Worm (Caenorhabditis elegans) whole organism, L3 larva: ENCODE results near the gene K09C4.10.

Experiments used
- ceh-16 ChIP-seq: sonication (generic microtip); optimal IDR thresholded peaks from 2 replicates; lab custom pipeline; 2017; ENCODE audit warnings: missing biosample characterization, missing genetic modification characterization
- ceh-28 ChIP-seq: fragments of 150-350 bp; optimal IDR thresholded peaks from 2 replicates; lab custom pipeline; 2014; ENCODE audit warnings: missing biosample characterization, missing genetic modification reagents, missing genetic modification characterization
- elt-3 ChIP-seq, 3 experiments: fragments of 150-350 bp in 1 of 3; sonication (generic microtip) in 2 of 3; optimal IDR thresholded peaks; 2 replicates in 2 of 3; 4 replicates in 1 of 3; lab custom pipeline; 2014 to 2017; ENCODE audit warnings: missing biosample characterization in 3 of 3, missing genetic modification characterization in 3 of 3
- eor-1 ChIP-seq, 2 experiments: fragments of 150-350 bp; optimal IDR thresholded peaks; 2 replicates each; lab custom pipeline; 2014 to 2018; ENCODE audit warnings: missing biosample characterization in 2 of 2, missing genetic modification characterization in 2 of 2
- fkh-10 ChIP-seq: sonication (generic microtip); optimal IDR thresholded peaks from 2 replicates; lab custom pipeline; 2017; ENCODE audit warnings: missing biosample characterization, missing genetic modification reagents, missing genetic modification characterization
- mdl-1 ChIP-seq: fragments of 150-350 bp; optimal IDR thresholded peaks from 2 replicates; lab custom pipeline; 2014; ENCODE audit warnings: missing biosample characterization, missing genetic modification characterization
- nhr-12 ChIP-seq: fragments of 150-350 bp; optimal IDR thresholded peaks from 2 replicates; lab custom pipeline; 2014; ENCODE audit warnings: missing biosample characterization, missing genetic modification characterization
- nhr-237 ChIP-seq: fragments of 150-350 bp; optimal IDR thresholded peaks from 2 replicates; lab custom pipeline; 2014; ENCODE audit warnings: missing biosample characterization, missing genetic modification characterization
- nhr-25 ChIP-seq: sonication (generic microtip); optimal IDR thresholded peaks from 2 replicates; lab custom pipeline; 2017; ENCODE audit warnings: missing biosample characterization, missing genetic modification characterization
- nhr-76 ChIP-seq: fragments of 150-350 bp; sonication (generic microtip); optimal IDR thresholded peaks from 5 replicates; lab custom pipeline; 2014; ENCODE audit warnings: missing biosample characterization, missing genetic modification characterization
- unc-39 ChIP-seq: sonication (generic microtip); optimal IDR thresholded peaks from 4 replicates; lab custom pipeline; 2017; ENCODE audit warnings: missing biosample characterization, missing genetic modification characterization
- zag-1 ChIP-seq: fragments of 150-350 bp; optimal IDR thresholded peaks from 2 replicates; lab custom pipeline; 2014; ENCODE audit warnings: missing biosample characterization, missing genetic modification characterization
- ztf-11 ChIP-seq: fragments of 150-350 bp; optimal IDR thresholded peaks from 2 replicates; lab custom pipeline; 2014; ENCODE audit warnings: missing biosample characterization, missing genetic modification characterization

- TF ChIP-seq fkh-10 (GFP tag; lab: Kevin White, UChicago) (no peak), mdl-1 (tag; lab: Kevin White, UChicago) (no peak), nhr-25 (tag; lab: Kevin White, UChicago) (peak; percentile 47), nhr-237 (tag; lab: Kevin White, UChicago) (no peak), unc-39 (no peak), nhr-12 (tag; lab: Kevin White, UChicago) (no peak), ztf-11 (tag; lab: Kevin White, UChicago) (no peak), nhr-76 (tag; lab: Kevin White, UChicago) (no peak), ceh-16 (tag; lab: Kevin White, UChicago) (no peak), eor-1 (tag; optimal IDR thresholded peaks at IDR 0.05; lab: Kevin White, UChicago) (no peak), zag-1 (tag; lab: Kevin White, UChicago) (no peak), ceh-28 (no peak), elt-3 (tag; optimal IDR thresholded peaks at IDR 0.05; lab: Kevin White, UChicago) (no peak)
Measured at ce11 chrX:3250481-3251091, 29.4 kb downstream of the K09C4.10 start, which contains the start of gene pqn-37.
